Fruit fly (Drosophila melanogaster) whole organism, wandering third instar larva: ENCODE data around the gene CG5013.

ENCODE experiments used
- Abd-B ChIP-seq: fragments of >200 bp; optimal IDR thresholded peaks from 2 replicates; lab custom pipeline; 2017; ENCODE audit warnings: missing biosample characterization, missing genetic modification characterization
- CG32264 ChIP-seq: fragments of 200-800 bp; sonication (Bioruptor generic); optimal IDR thresholded peaks from 2 replicates; lab custom pipeline; 2016; ENCODE audit warnings: missing biosample characterization, missing genetic modification characterization
- CG9705 ChIP-seq: fragments of 200-800 bp; sonication (Bioruptor generic); optimal IDR thresholded peaks from 2 replicates; lab custom pipeline; 2018; ENCODE audit warnings: missing biosample characterization, mild to moderate bottlenecking, missing genetic modification characterization
- CrebA ChIP-seq: fragments of 200-800 bp; sonication (Bioruptor generic); optimal IDR thresholded peaks from 2 replicates; lab custom pipeline; 2016; ENCODE audit warnings: missing biosample characterization, mild to moderate bottlenecking, missing genetic modification characterization, borderline replicate concordance
- Dfd ChIP-seq: fragments of >200 bp; optimal IDR thresholded peaks from 2 replicates; lab custom pipeline; 2017; ENCODE audit warnings: missing biosample characterization, missing genetic modification characterization
- Dif ChIP-seq: fragments of 200-275, 200-300 bp; sonication (Bioruptor generic); optimal IDR thresholded peaks from 2 replicates; lab custom pipeline; 2018; ENCODE audit warnings: missing biosample characterization, missing genetic modification characterization; ENCODE audit not compliant: partially characterized antibody
- GATAd ChIP-seq: sonication (Bioruptor generic); optimal IDR thresholded peaks from 2 replicates; lab custom pipeline; 2016; ENCODE audit warnings: missing biosample characterization, missing genetic modification characterization
- HLH106 ChIP-seq: fragments of 200-800 bp; optimal IDR thresholded peaks from 3 replicates; lab custom pipeline; 2019; ENCODE audit warnings: missing biosample characterization, mild to moderate bottlenecking, missing genetic modification characterization, moderate library complexity
- Hnf4 ChIP-seq: fragments of 200-800 bp; sonication (Bioruptor generic); optimal IDR thresholded peaks from 2 replicates; lab custom pipeline; 2016; ENCODE audit warnings: missing biosample characterization, mild to moderate bottlenecking, missing genetic modification characterization
- Hr78 ChIP-seq: fragments of >200 bp; optimal IDR thresholded peaks from 2 replicates; lab custom pipeline; 2017; ENCODE audit warnings: missing biosample characterization, missing genetic modification characterization
- Hr83 ChIP-seq: fragments of 200-300 bp; sonication (Bioruptor generic); optimal IDR thresholded peaks from 2 replicates; lab custom pipeline; 2016; ENCODE audit warnings: missing biosample characterization, mild to moderate bottlenecking, missing genetic modification characterization, moderate library complexity; ENCODE audit not compliant: poor library complexity, severe bottlenecking
- Jra ChIP-seq: sonication (Bioruptor generic); optimal IDR thresholded peaks from 2 replicates; lab custom pipeline; 2016; ENCODE audit warnings: missing biosample characterization, missing genetic modification characterization
- Mio ChIP-seq: sonication (Bioruptor generic); optimal IDR thresholded peaks from 2 replicates; lab custom pipeline; 2016; ENCODE audit warnings: missing biosample characterization, missing genetic modification characterization
- N ChIP-seq: fragments of >200 bp; optimal IDR thresholded peaks from 2 replicates; lab custom pipeline; 2018; ENCODE audit warnings: missing biosample characterization, missing external identifiers, missing genetic modification characterization
- OdsH ChIP-seq: fragments of 200-800 bp; sonication (Bioruptor generic); optimal IDR thresholded peaks from 2 replicates; lab custom pipeline; 2016; ENCODE audit warnings: missing biosample characterization, mild to moderate bottlenecking, missing genetic modification characterization
- Rel ChIP-seq, 2 experiments: fragments of 200-800 bp; sonication (Bioruptor generic) in 1 of 2; optimal IDR thresholded peaks; 2 replicates in 1 of 2; 3 replicates in 1 of 2; lab custom pipeline; 2016 to 2019; ENCODE audit warnings: mild to moderate bottlenecking in 2 of 2, missing biosample characterization in 2 of 2, missing genetic modification characterization in 2 of 2, moderate library complexity in 1 of 2
- Sp1 ChIP-seq: fragments of 200-800 bp; sonication (Bioruptor generic); optimal IDR thresholded peaks from 3 replicates; lab custom pipeline; 2019; ENCODE audit warnings: missing biosample characterization, mild to moderate bottlenecking, missing genetic modification characterization, moderate library complexity
- Vsx2 ChIP-seq: fragments of 200-300, 225-300 bp; sonication (Bioruptor generic); optimal IDR thresholded peaks from 2 replicates; lab custom pipeline; 2018; ENCODE audit warnings: missing biosample characterization, missing genetic modification characterization; ENCODE audit not compliant: partially characterized antibody
- br ChIP-seq: fragments of 200-800 bp; sonication (Bioruptor generic); optimal IDR thresholded peaks from 2 replicates; lab custom pipeline; 2016; ENCODE audit warnings: missing biosample characterization, missing genetic modification characterization
- brk ChIP-seq: fragments of 200-800 bp; sonication (Bioruptor generic); optimal IDR thresholded peaks from 2 replicates; lab custom pipeline; 2016; ENCODE audit warnings: missing biosample characterization, mild to moderate bottlenecking, missing genetic modification characterization
- dl ChIP-seq, 2 experiments: fragments of 175-275, 200-275 bp in 1 of 2; fragments of 200-275 bp in 1 of 2; sonication (Bioruptor generic); optimal IDR thresholded peaks; lab custom pipeline; 2018; ENCODE audit warnings: mild to moderate bottlenecking in 2 of 2, missing biosample characterization in 2 of 2, missing genetic modification characterization in 2 of 2, moderate library complexity in 2 of 2; ENCODE audit not compliant: partially characterized antibody in 2 of 2, insufficient read depth in 1 of 2
- dmrt93B ChIP-seq: fragments of 200-800 bp; sonication (Bioruptor generic); optimal IDR thresholded peaks from 2 replicates; lab custom pipeline; 2018; ENCODE audit warnings: missing biosample characterization, mild to moderate bottlenecking, missing genetic modification characterization
- dsf ChIP-seq: sonication (Bioruptor generic); optimal IDR thresholded peaks from 2 replicates; lab custom pipeline; 2016; ENCODE audit warnings: missing biosample characterization, missing genetic modification characterization, borderline replicate concordance
- foxo ChIP-seq, 2 experiments: fragments of 200-800 bp; sonication (Bioruptor generic); optimal IDR thresholded peaks; 2 replicates in 1 of 2; 3 replicates in 1 of 2; lab custom pipeline; 2016 to 2017; ENCODE audit warnings: missing biosample characterization in 2 of 2, missing genetic modification characterization in 2 of 2
- fru ChIP-seq: fragments of 200-800 bp; sonication (Bioruptor generic); optimal IDR thresholded peaks from 3 replicates; lab custom pipeline; 2016; ENCODE audit warnings: missing biosample characterization, mild to moderate bottlenecking, missing genetic modification characterization
- h ChIP-seq: fragments of 200-800 bp; sonication (Bioruptor generic); optimal IDR thresholded peaks from 3 replicates; lab custom pipeline; 2016; ENCODE audit warnings: missing biosample characterization, mild to moderate bottlenecking, missing genetic modification characterization
- jim ChIP-seq: fragments of 175-275, 200-325 bp; sonication (Bioruptor generic); optimal IDR thresholded peaks from 2 replicates; lab custom pipeline; 2016; ENCODE audit warnings: missing biosample characterization, mild to moderate bottlenecking, missing genetic modification characterization
- lola ChIP-seq: fragments of >200 bp; optimal IDR thresholded peaks from 2 replicates; lab custom pipeline; 2017; ENCODE audit warnings: missing biosample characterization, missing genetic modification characterization
- pan ChIP-seq: fragments of >200 bp; optimal IDR thresholded peaks from 2 replicates; lab custom pipeline; 2017
- rgr ChIP-seq: fragments of 200-800 bp; sonication (Bioruptor generic); optimal IDR thresholded peaks from 3 replicates; lab custom pipeline; 2016; ENCODE audit warnings: missing biosample characterization, mild to moderate bottlenecking, missing genetic modification characterization
- sage ChIP-seq: fragments of 200-800 bp; sonication (Bioruptor generic); optimal IDR thresholded peaks from 2 replicates; lab custom pipeline; 2016; ENCODE audit warnings: missing biosample characterization, mild to moderate bottlenecking, missing genetic modification characterization
- sv ChIP-seq: fragments of 200-800 bp; sonication (Bioruptor generic); optimal IDR thresholded peaks from 3 replicates; lab custom pipeline; 2016; ENCODE audit warnings: missing biosample characterization, missing genetic modification characterization
- tai ChIP-seq: sonication (Bioruptor generic); optimal IDR thresholded peaks from 2 replicates; lab custom pipeline; 2016; ENCODE audit warnings: missing biosample characterization, missing genetic modification characterization
- woc ChIP-seq: sonication (Bioruptor generic); optimal IDR thresholded peaks from 2 replicates; lab custom pipeline; 2016; ENCODE audit warnings: missing biosample characterization, mild to moderate bottlenecking, missing genetic modification characterization

CG5013 gene

dm6 chr3R:16004691-16005474 is 44.6 kb upstream of the CG5013 start:
- TF ChIP-seq Rel (GFP tag; optimal IDR thresholded peaks at IDR 0.05; lab: Kevin White, UChicago) (no peak), Rel (tag; optimal IDR thresholded peaks at IDR 0.05; lab: Kevin White, UChicago) (peak; percentile 97), GATAd (GFP tag; lab: Kevin White, UChicago) (no peak), Vsx2 (GFP tag; lab: Kevin White, UChicago) (no peak), CG9705 (GFP tag; lab: Kevin White, UChicago) (no peak), Dif (GFP tag; lab: Kevin White, UChicago) (no peak), h (peak; percentile 85), br (GFP tag; lab: Kevin White, UChicago) (peak; percentile 23), Hr78 (GFP tag; lab: Kevin White, UChicago) (no peak), Abd-B (GFP tag; lab: Kevin White, UChicago) (no peak), CrebA (no peak), Hnf4 (GFP tag; lab: Kevin White, UChicago) (no peak), sv (GFP tag; lab: Kevin White, UChicago) (no peak), Hr83 (no peak), Sp1 (GFP tag; lab: Kevin White, UChicago) (no peak), HLH106 (peak; percentile 6), foxo (GFP tag; optimal IDR thresholded peaks at IDR 0.05; lab: Kevin White, UChicago) (peak in 1 of 2 experiments; percentile 1), Jra (GFP tag; lab: Kevin White, UChicago) (no peak), pan (lab: Kevin White, UChicago) (no peak), fru (peak; percentile 54), Dfd (GFP tag; lab: Kevin White, UChicago) (no peak), tai (GFP tag; lab: Kevin White, UChicago) (no peak), brk (peak; percentile 35), sage (no peak), dsf (GFP tag; lab: Kevin White, UChicago) (no peak), dl (GFP tag; optimal IDR thresholded peaks at IDR 0.05; lab: Kevin White, UChicago; ENCODE audit: insufficient read depth in 1 of 2, partially characterized antibody in 2 of 2) (no peak), lola (GFP tag; lab: Kevin White, UChicago) (no peak), dmrt93B (GFP tag; lab: Kevin White, UChicago) (no peak), CG32264 (GFP tag; lab: Kevin White, UChicago) (no peak), jim (GFP tag; lab: Kevin White, UChicago) (no peak), rgr (peak; percentile 13), N (GFP tag; lab: Kevin White, UChicago) (no peak)

- TF ChIP-seq rgr, result no peak
- TF ChIP-seq, all 38 proteins: peak for 0
These were observed 43.5 kb upstream of the CG5013 start for dm6 chr3R:16005943-16006342.

- TF ChIP-seq Vsx2 (GFP tag; lab: Kevin White, UChicago) (no peak), Mio (GFP tag; lab: Kevin White, UChicago) (no peak), woc (GFP tag; lab: Kevin White, UChicago) (no peak), Hnf4 (GFP tag; lab: Kevin White, UChicago) (no peak), OdsH (no peak), rgr (peak; percentile 18), Rel (GFP tag; optimal IDR thresholded peaks at IDR 0.05; lab: Kevin White, UChicago) (no peak), Rel (tag; optimal IDR thresholded peaks at IDR 0.05; lab: Kevin White, UChicago) (peak; percentile 37)
These were observed 42.5 kb upstream of the CG5013 start for dm6 chr3R:16006806-16007556.
